Worm (Caenorhabditis elegans) whole organism, midembryonic: ENCODE data around the gene fipr-12.

Experiments
- T22C8.4 ChIP-seq: fragments of 200-800 bp; sonication (Bioruptor generic); IDR thresholded peaks from 2 replicates; pipeline ENCODE4 v1.3.6; 2022; ENCODE audit warnings: missing genetic modification characterization, missing compliant biosample characterization
- cog-1 ChIP-seq: sonication (generic microtip); optimal IDR thresholded peaks from 2 replicates; lab custom pipeline; 2016; ENCODE audit warnings: missing genetic modification characterization, missing compliant biosample characterization
- flt-1 ChIP-seq: fragments of 200-800 bp; sonication (Bioruptor generic); IDR thresholded peaks from 2 replicates; pipeline ENCODE4 v1.3.6; 2022; ENCODE audit warnings: missing genetic modification characterization, missing compliant biosample characterization
- klf-2 ChIP-seq: fragments of 200-800 bp; sonication (Bioruptor generic); conservative IDR thresholded peaks from 2 replicates; pipeline ENCODE4 v1.3.6; 2022; ENCODE audit warnings: missing genetic modification reagents, missing genetic modification characterization, missing compliant biosample characterization
- med-1 ChIP-seq: sonication (generic microtip); optimal IDR thresholded peaks from 2 replicates; lab custom pipeline; 2017; ENCODE audit warnings: missing genetic modification characterization, mild to moderate bottlenecking, missing compliant biosample characterization, antibody characterized with exemption, missing genetic modification reagents; ENCODE audit not compliant: insufficient read depth
- ref-1 ChIP-seq: fragments of 200-800 bp; sonication (Bioruptor generic); conservative IDR thresholded peaks from 2 replicates; pipeline ENCODE4 v1.3.6; 2022; ENCODE audit warnings: missing genetic modification reagents, missing genetic modification characterization, missing compliant biosample characterization
- tab-1 ChIP-seq: fragments of 200-800 bp; sonication (Bioruptor generic); IDR thresholded peaks from 2 replicates; pipeline ENCODE4 v1.3.6; 2022; ENCODE audit warnings: missing genetic modification characterization, missing compliant biosample characterization
- ztf-23 ChIP-seq: fragments of 200-800 bp; sonication (Bioruptor generic); IDR thresholded peaks from 2 replicates; pipeline ENCODE4 v1.3.6; 2022; ENCODE audit warnings: missing genetic modification reagents, missing genetic modification characterization, missing compliant biosample characterization

ce11 chrV:9952396-9952795, 9.3 kb downstream of the fipr-12 start, which contains the start of gene mam-5:
- TF ChIP-seq tab-1 (GFP tag; lab: Robert Waterston, UW) = no peak
- TF ChIP-seq T22C8.4 (GFP tag; lab: Robert Waterston, UW) = no peak
- TF ChIP-seq klf-2 = no peak
- no peak for TF ChIP-seq flt-1 (GFP tag; lab: Robert Waterston, UW)
- no peak for TF ChIP-seq ref-1 (GFP tag; lab: Robert Waterston, UW)
- no peak for TF ChIP-seq ztf-23 (GFP tag; lab: Robert Waterston, UW)
- no peak for TF ChIP-seq cog-1 (tag; lab: Kevin White, UChicago)
- no peak for TF ChIP-seq med-1 (GFP tag; lab: Kevin White, UChicago)
